Worm (Caenorhabditis elegans): Measurements from ENCODE around the gene T28C12.2.

- TF ChIP-seq mdl-1 (tag; optimal IDR thresholded peaks at IDR 0.05) (no peak), elt-3 (tag; optimal IDR thresholded peaks at IDR 0.05) (no peak)
Measured at ce11 chrV:6288607-6289006, 40.4 kb upstream of the T28C12.2 start, which contains the start of gene K12B6.11.

All from whole organism, L2 larva.